Fruit fly (Drosophila melanogaster) whole organism, wandering third instar larva: Measurements from ENCODE around the gene CG10996.
A peak's percentile ranks its signal among the peaks of the same experiment; 100 is the strongest.

ENCODE experiments used
- Abd-B ChIP-seq: fragments of >200 bp; optimal IDR thresholded peaks from 2 replicates; lab custom pipeline; 2017; ENCODE audit warnings: missing biosample characterization, missing genetic modification characterization
- CG32264 ChIP-seq: fragments of 200-800 bp; sonication (Bioruptor generic); optimal IDR thresholded peaks from 2 replicates; lab custom pipeline; 2016; ENCODE audit warnings: missing biosample characterization, missing genetic modification characterization
- Dif ChIP-seq: fragments of 200-275, 200-300 bp; sonication (Bioruptor generic); optimal IDR thresholded peaks from 2 replicates; lab custom pipeline; 2018; ENCODE audit warnings: missing biosample characterization, missing genetic modification characterization; ENCODE audit not compliant: partially characterized antibody
- HLH106 ChIP-seq: fragments of 200-800 bp; optimal IDR thresholded peaks from 3 replicates; lab custom pipeline; 2019; ENCODE audit warnings: missing biosample characterization, mild to moderate bottlenecking, missing genetic modification characterization, moderate library complexity
- Hnf4 ChIP-seq: fragments of 200-800 bp; sonication (Bioruptor generic); optimal IDR thresholded peaks from 2 replicates; lab custom pipeline; 2016; ENCODE audit warnings: missing biosample characterization, mild to moderate bottlenecking, missing genetic modification characterization
- Hr78 ChIP-seq: fragments of >200 bp; optimal IDR thresholded peaks from 2 replicates; lab custom pipeline; 2017; ENCODE audit warnings: missing biosample characterization, missing genetic modification characterization
- Jra ChIP-seq: sonication (Bioruptor generic); optimal IDR thresholded peaks from 2 replicates; lab custom pipeline; 2016; ENCODE audit warnings: missing biosample characterization, missing genetic modification characterization
- Mio ChIP-seq: sonication (Bioruptor generic); optimal IDR thresholded peaks from 2 replicates; lab custom pipeline; 2016; ENCODE audit warnings: missing biosample characterization, missing genetic modification characterization
- N ChIP-seq: fragments of >200 bp; optimal IDR thresholded peaks from 2 replicates; lab custom pipeline; 2018; ENCODE audit warnings: missing biosample characterization, missing external identifiers, missing genetic modification characterization
- OdsH ChIP-seq: fragments of 200-800 bp; sonication (Bioruptor generic); optimal IDR thresholded peaks from 2 replicates; lab custom pipeline; 2016; ENCODE audit warnings: missing biosample characterization, mild to moderate bottlenecking, missing genetic modification characterization
- Rel ChIP-seq, 2 experiments: fragments of 200-800 bp; sonication (Bioruptor generic) in 1 of 2; optimal IDR thresholded peaks; 2 replicates in 1 of 2; 3 replicates in 1 of 2; lab custom pipeline; 2016 to 2019; ENCODE audit warnings: mild to moderate bottlenecking in 2 of 2, missing biosample characterization in 2 of 2, missing genetic modification characterization in 2 of 2, moderate library complexity in 1 of 2
- Sp1 ChIP-seq: fragments of 200-800 bp; sonication (Bioruptor generic); optimal IDR thresholded peaks from 3 replicates; lab custom pipeline; 2019; ENCODE audit warnings: missing biosample characterization, mild to moderate bottlenecking, missing genetic modification characterization, moderate library complexity
- Vsx2 ChIP-seq: fragments of 200-300, 225-300 bp; sonication (Bioruptor generic); optimal IDR thresholded peaks from 2 replicates; lab custom pipeline; 2018; ENCODE audit warnings: missing biosample characterization, missing genetic modification characterization; ENCODE audit not compliant: partially characterized antibody
- brk ChIP-seq: fragments of 200-800 bp; sonication (Bioruptor generic); optimal IDR thresholded peaks from 2 replicates; lab custom pipeline; 2016; ENCODE audit warnings: missing biosample characterization, mild to moderate bottlenecking, missing genetic modification characterization
- dl ChIP-seq, 2 experiments: fragments of 175-275, 200-275 bp in 1 of 2; fragments of 200-275 bp in 1 of 2; sonication (Bioruptor generic); optimal IDR thresholded peaks; lab custom pipeline; 2018; ENCODE audit warnings: mild to moderate bottlenecking in 2 of 2, missing biosample characterization in 2 of 2, missing genetic modification characterization in 2 of 2, moderate library complexity in 2 of 2; ENCODE audit not compliant: partially characterized antibody in 2 of 2, insufficient read depth in 1 of 2
- dmrt93B ChIP-seq: fragments of 200-800 bp; sonication (Bioruptor generic); optimal IDR thresholded peaks from 2 replicates; lab custom pipeline; 2018; ENCODE audit warnings: missing biosample characterization, mild to moderate bottlenecking, missing genetic modification characterization
- dsf ChIP-seq: sonication (Bioruptor generic); optimal IDR thresholded peaks from 2 replicates; lab custom pipeline; 2016; ENCODE audit warnings: missing biosample characterization, missing genetic modification characterization, borderline replicate concordance
- foxo ChIP-seq, 2 experiments: fragments of 200-800 bp; sonication (Bioruptor generic); optimal IDR thresholded peaks; 2 replicates in 1 of 2; 3 replicates in 1 of 2; lab custom pipeline; 2016 to 2017; ENCODE audit warnings: missing biosample characterization in 2 of 2, missing genetic modification characterization in 2 of 2
- fru ChIP-seq: fragments of 200-800 bp; sonication (Bioruptor generic); optimal IDR thresholded peaks from 3 replicates; lab custom pipeline; 2016; ENCODE audit warnings: missing biosample characterization, mild to moderate bottlenecking, missing genetic modification characterization
- h ChIP-seq: fragments of 200-800 bp; sonication (Bioruptor generic); optimal IDR thresholded peaks from 3 replicates; lab custom pipeline; 2016; ENCODE audit warnings: missing biosample characterization, mild to moderate bottlenecking, missing genetic modification characterization
- jim ChIP-seq: fragments of 175-275, 200-325 bp; sonication (Bioruptor generic); optimal IDR thresholded peaks from 2 replicates; lab custom pipeline; 2016; ENCODE audit warnings: missing biosample characterization, mild to moderate bottlenecking, missing genetic modification characterization
- lola ChIP-seq: fragments of >200 bp; optimal IDR thresholded peaks from 2 replicates; lab custom pipeline; 2017; ENCODE audit warnings: missing biosample characterization, missing genetic modification characterization
- pan ChIP-seq: fragments of >200 bp; optimal IDR thresholded peaks from 2 replicates; lab custom pipeline; 2017
- psq ChIP-seq: fragments of 200-800 bp; sonication (Bioruptor generic); optimal IDR thresholded peaks from 3 replicates; lab custom pipeline; 2017; ENCODE audit warnings: missing biosample characterization, mild to moderate bottlenecking, missing genetic modification characterization, moderate library complexity
- rgr ChIP-seq: fragments of 200-800 bp; sonication (Bioruptor generic); optimal IDR thresholded peaks from 3 replicates; lab custom pipeline; 2016; ENCODE audit warnings: missing biosample characterization, mild to moderate bottlenecking, missing genetic modification characterization
- sage ChIP-seq: fragments of 200-800 bp; sonication (Bioruptor generic); optimal IDR thresholded peaks from 2 replicates; lab custom pipeline; 2016; ENCODE audit warnings: missing biosample characterization, mild to moderate bottlenecking, missing genetic modification characterization
- sv ChIP-seq: fragments of 200-800 bp; sonication (Bioruptor generic); optimal IDR thresholded peaks from 3 replicates; lab custom pipeline; 2016; ENCODE audit warnings: missing biosample characterization, missing genetic modification characterization
- tai ChIP-seq: sonication (Bioruptor generic); optimal IDR thresholded peaks from 2 replicates; lab custom pipeline; 2016; ENCODE audit warnings: missing biosample characterization, missing genetic modification characterization
- usp ChIP-seq: fragments of >200 bp; optimal IDR thresholded peaks from 2 replicates; lab custom pipeline; 2017; ENCODE audit warnings: missing biosample characterization, missing genetic modification characterization

CG10996 gene

dm6 chrX:13815526-13816173 lies 18.2 kb upstream of the CG10996 start (continued):
- TF ChIP-seq usp (GFP tag; lab: Kevin White, UChicago) (no peak), CG32264 (no peak), dsf (GFP tag; lab: Kevin White, UChicago) (no peak), Hr78 (GFP tag; lab: Kevin White, UChicago) (no peak), pan (no peak), Rel (GFP tag; optimal IDR thresholded peaks at IDR 0.05; lab: Kevin White, UChicago) (no peak), Rel (tag; optimal IDR thresholded peaks at IDR 0.05; lab: Kevin White, UChicago) (no peak), fru (GFP tag; lab: Kevin White, UChicago) (peak; percentile 72), Hnf4 (peak; percentile 66)
- TF ChIP-seq, all 38 proteins: peak for 15

dm6 chrX:13814058-13814457 lies 16.6 kb upstream of the CG10996 start:
- no peak for TF ChIP-seq brk
- TF ChIP-seq OdsH (GFP tag; lab: Kevin White, UChicago) = no peak
- no peak for TF ChIP-seq Hr78 (GFP tag; lab: Kevin White, UChicago)
- TF ChIP-seq dl (GFP tag; optimal IDR thresholded peaks at IDR 0.05; lab: Kevin White, UChicago; ENCODE audit: insufficient read depth in 1 of 2, partially characterized antibody in 2 of 2) = no peak
- TF ChIP-seq N (GFP tag; lab: Kevin White, UChicago) = no peak
- TF ChIP-seq Jra = no peak
- TF ChIP-seq Hnf4 = no peak
- no peak for TF ChIP-seq Dif
- no peak for TF ChIP-seq lola
- no peak for TF ChIP-seq sage (GFP tag; lab: Kevin White, UChicago)
- no peak for TF ChIP-seq Sp1 (GFP tag; lab: Kevin White, UChicago)
- TF ChIP-seq Rel (GFP tag; optimal IDR thresholded peaks at IDR 0.05; lab: Kevin White, UChicago) = no peak
- TF ChIP-seq Rel (tag; optimal IDR thresholded peaks at IDR 0.05; lab: Kevin White, UChicago) = no peak

- no peak for TF ChIP-seq rgr (GFP tag; lab: Kevin White, UChicago)
- TF ChIP-seq dmrt93B (GFP tag; lab: Kevin White, UChicago) = no peak
- TF ChIP-seq psq = no peak
- TF ChIP-seq N (GFP tag; lab: Kevin White, UChicago) = peak; percentile 54
- TF ChIP-seq Hnf4 = peak; percentile 38
Measured at dm6 chrX:13811480-13811879, 14.0 kb upstream of the CG10996 start, which contains the start of gene CG11095. Gene CG11095 (plus strand): TSS chrX:13811684.

dm6 chrX:13805554-13805953 lies 8.1 kb upstream of the CG10996 start:
- TF ChIP-seq Abd-B (GFP tag; lab: Kevin White, UChicago) (no peak), OdsH (GFP tag; lab: Kevin White, UChicago) (no peak), Mio (no peak)

- no peak for TF ChIP-seq sv
- TF ChIP-seq CG32264 = no peak
- TF ChIP-seq jim (GFP tag; lab: Kevin White, UChicago) = no peak
- TF ChIP-seq Vsx2 (GFP tag; lab: Kevin White, UChicago) = no peak
- TF ChIP-seq Hr78 (GFP tag; lab: Kevin White, UChicago) = no peak
- no peak for TF ChIP-seq dsf (GFP tag; lab: Kevin White, UChicago)
- TF ChIP-seq h = no peak
- TF ChIP-seq psq = no peak
- no peak for TF ChIP-seq Sp1 (GFP tag; lab: Kevin White, UChicago)
- no peak for TF ChIP-seq sage (GFP tag; lab: Kevin White, UChicago)
- no peak for TF ChIP-seq dl (GFP tag; optimal IDR thresholded peaks at IDR 0.05; lab: Kevin White, UChicago; ENCODE audit: insufficient read depth in 1 of 2, partially characterized antibody in 2 of 2)
- no peak for TF ChIP-seq tai (GFP tag; lab: Kevin White, UChicago)
Measured at dm6 chrX:13804398-13804797, 7.0 kb upstream of the CG10996 start.

- TF ChIP-seq tai (GFP tag; lab: Kevin White, UChicago) (no peak), h (peak; percentile 5), fru (GFP tag; lab: Kevin White, UChicago) (peak; percentile 17), rgr (GFP tag; lab: Kevin White, UChicago) (no peak), Abd-B (GFP tag; lab: Kevin White, UChicago) (no peak), foxo (GFP tag; optimal IDR thresholded peaks at IDR 0.05; lab: Kevin White, UChicago) (peak in 1 of 2 experiments; percentile 33), HLH106 (tag; lab: Kevin White, UChicago) (no peak)
Measured at dm6 chrX:13800680-13801079, 3.2 kb upstream of the CG10996 start.
